Worm (Caenorhabditis elegans): ENCODE results near the gene Y49F6B.6.

Y49F6B.6 gene

ce11 chrII:3458209-3458608 is 14.7 kb upstream of the Y49F6B.6 start, which contains the start of the genes C16C8.26 and C16C8.19:
TSS of gene C16C8.26 (minus strand) at chrII:3458309.
TSS of gene C16C8.19 (plus strand) at chrII:3458487.
- TF ChIP-seq lin-13 (GFP tag; optimal IDR thresholded peaks at IDR 0.05) (no peak), lsy-2 (tag; optimal IDR thresholded peaks at IDR 0.05) (no peak), ztf-4 (tag; optimal IDR thresholded peaks at IDR 0.05) (no peak), nhr-84 (tag; optimal IDR thresholded peaks at IDR 0.05) (no peak), nhr-11 (tag; optimal IDR thresholded peaks at IDR 0.05) (no peak), pax-3 (tag; optimal IDR thresholded peaks at IDR 0.05) (no peak), nhr-77 (tag; optimal IDR thresholded peaks at IDR 0.05) (no peak), dpl-1 (GFP tag; optimal IDR thresholded peaks at IDR 0.05) (no peak), sup-37 (GFP tag; optimal IDR thresholded peaks at IDR 0.05) (no peak), skn-1 (tag; optimal IDR thresholded peaks at IDR 0.05) (no peak), vab-15 (tag; optimal IDR thresholded peaks at IDR 0.05) (no peak), dsc-1 (tag; optimal IDR thresholded peaks at IDR 0.05) (no peak), nhr-19 (GFP tag; conservative IDR thresholded peaks at IDR 0.05) (no peak), swsn-7 (tag; optimal IDR thresholded peaks at IDR 0.05) (no peak), unc-62 (GFP tag; optimal IDR thresholded peaks at IDR 0.05) (no peak), fkh-10 (GFP tag; optimal IDR thresholded peaks at IDR 0.05) (no peak)

ce11 chrII:3459199-3459598 is 13.7 kb upstream of the Y49F6B.6 start:
- TF ChIP-seq hlh-4 (tag; optimal IDR thresholded peaks at IDR 0.05) (no peak), snpc-4 (tag; optimal IDR thresholded peaks at IDR 0.05) (no peak), Y116A8C.19 (tag; optimal IDR thresholded peaks at IDR 0.05; ENCODE audit: borderline replicate concordance) (no peak), mep-1 (tag; optimal IDR thresholded peaks at IDR 0.05) (no peak), xbp-1 (tag; optimal IDR thresholded peaks at IDR 0.05) (no peak), unc-98 (GFP tag; IDR thresholded peaks at IDR 0.05) (no peak), efl-1 (optimal IDR thresholded peaks at IDR 0.05) (no peak), efl-1 (GFP tag; optimal IDR thresholded peaks at IDR 0.05 in 1 of 2) (no peak), alr-1 (tag; optimal IDR thresholded peaks at IDR 0.05; ENCODE audit: borderline replicate concordance) (no peak), aha-1 (tag; optimal IDR thresholded peaks at IDR 0.05) (no peak), fkh-8 (tag; optimal IDR thresholded peaks at IDR 0.05) (no peak), nhr-237 (tag; optimal IDR thresholded peaks at IDR 0.05) (no peak), swsn-7 (tag; optimal IDR thresholded peaks at IDR 0.05) (no peak), unc-30 (tag; optimal IDR thresholded peaks at IDR 0.05) (no peak), elt-2 (tag; optimal IDR thresholded peaks at IDR 0.05) (no peak), efl-3 (GFP tag; optimal IDR thresholded peaks at IDR 0.05) (no peak)

ce11 chrII:3460048-3460447 is 12.9 kb upstream of the Y49F6B.6 start, which contains the start of gene C16C8.7:
TSS of gene C16C8.7 (minus strand) at chrII:3460148.
- TF ChIP-seq pqm-1 (tag; optimal IDR thresholded peaks at IDR 0.05): no peak
- TF ChIP-seq aha-1 (tag; optimal IDR thresholded peaks at IDR 0.05): no peak
- TF ChIP-seq nhr-28 (tag; optimal IDR thresholded peaks at IDR 0.05): no peak
- no peak for TF ChIP-seq xbp-1 (tag; optimal IDR thresholded peaks at IDR 0.05)
- TF ChIP-seq zip-4 (GFP tag; optimal IDR thresholded peaks at IDR 0.05): no peak
- no peak for TF ChIP-seq dpl-1 (GFP tag; optimal IDR thresholded peaks at IDR 0.05)
- no peak for TF ChIP-seq lsy-2 (tag; optimal IDR thresholded peaks at IDR 0.05)
- no peak for TF ChIP-seq fos-1 (tag; optimal IDR thresholded peaks at IDR 0.05)
- no peak for TF ChIP-seq dsc-1 (tag; optimal IDR thresholded peaks at IDR 0.05)
- no peak for TF ChIP-seq fkh-4 (tag; optimal IDR thresholded peaks at IDR 0.05; ENCODE audit: borderline replicate concordance)
- TF ChIP-seq ets-5 (GFP tag; IDR thresholded peaks at IDR 0.05): no peak
- TF ChIP-seq lir-3 (tag; optimal IDR thresholded peaks at IDR 0.05; ENCODE audit: poor library complexity): no peak
- TF ChIP-seq snpc-4 (tag; optimal IDR thresholded peaks at IDR 0.05): no peak
- no peak for TF ChIP-seq lin-13 (GFP tag; optimal IDR thresholded peaks at IDR 0.05)
- no peak for TF ChIP-seq sptf-1 (tag; optimal IDR thresholded peaks at IDR 0.05)
- TF ChIP-seq mef-2 (tag; optimal IDR thresholded peaks at IDR 0.05): no peak

Measured in whole organism, L1 larva.